Worm (Caenorhabditis elegans): ENCODE results near the gene T23F11.2.

DNA sequence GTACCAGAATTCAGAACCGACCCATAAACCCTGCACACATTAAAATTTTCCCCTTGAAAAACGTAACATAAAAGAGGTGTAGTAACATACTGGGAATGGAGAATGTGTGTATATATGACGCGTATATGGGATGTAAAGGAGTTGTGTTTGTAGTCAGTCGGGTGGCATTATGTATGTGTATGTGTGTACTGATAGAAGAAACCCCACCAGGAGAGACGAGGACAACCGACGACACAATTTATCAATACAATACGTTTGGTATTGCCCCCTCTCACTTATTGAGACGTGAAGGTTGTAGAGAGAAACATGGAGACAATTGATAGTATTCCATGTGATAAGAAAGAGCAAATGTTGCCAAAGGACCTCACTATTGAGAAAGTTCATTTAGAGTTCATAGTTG is 12.8 kb upstream of the T23F11.2 start:
- TF ChIP-seq nhr-76 (tag; optimal IDR thresholded peaks at IDR 0.05) (no peak), lin-15B (tag; optimal IDR thresholded peaks at IDR 0.05) (no peak), hlh-17 (GFP tag; optimal IDR thresholded peaks at IDR 0.05; ENCODE audit: borderline replicate concordance) (no peak), C16A3.4 (tag; optimal IDR thresholded peaks at IDR 0.05) (no peak), skn-1 (tag; optimal IDR thresholded peaks at IDR 0.05) (no peak), nhr-77 (tag; optimal IDR thresholded peaks at IDR 0.05) (no peak), ztf-11 (tag; optimal IDR thresholded peaks at IDR 0.05) (no peak), fkh-8 (tag; optimal IDR thresholded peaks at IDR 0.05) (no peak), nhr-28 (tag; optimal IDR thresholded peaks at IDR 0.05) (no peak), nhr-84 (tag; optimal IDR thresholded peaks at IDR 0.05) (no peak), efl-1 (optimal IDR thresholded peaks at IDR 0.05) (no peak), efl-1 (GFP tag; optimal IDR thresholded peaks at IDR 0.05 in 1 of 2) (peak in 1 of 2 experiments; percentile 59), fos-1 (tag; optimal IDR thresholded peaks at IDR 0.05) (no peak), unc-130 (tag; optimal IDR thresholded peaks at IDR 0.05) (no peak), snpc-4 (tag; optimal IDR thresholded peaks at IDR 0.05) (no peak)

Measured in whole organism, L1 larva.